Fruit fly (Drosophila melanogaster) whole organism, wandering third instar larva: ENCODE measurements around the gene Gem2.

Experiments
- Abd-B ChIP-seq: fragments of >200 bp; optimal IDR thresholded peaks from 2 replicates; lab custom pipeline; 2017; ENCODE audit warnings: missing biosample characterization, missing genetic modification characterization
- CG32264 ChIP-seq: fragments of 200-800 bp; sonication (Bioruptor generic); optimal IDR thresholded peaks from 2 replicates; lab custom pipeline; 2016; ENCODE audit warnings: missing biosample characterization, missing genetic modification characterization
- CG9705 ChIP-seq: fragments of 200-800 bp; sonication (Bioruptor generic); optimal IDR thresholded peaks from 2 replicates; lab custom pipeline; 2018; ENCODE audit warnings: missing biosample characterization, mild to moderate bottlenecking, missing genetic modification characterization
- CrebA ChIP-seq: fragments of 200-800 bp; sonication (Bioruptor generic); optimal IDR thresholded peaks from 2 replicates; lab custom pipeline; 2016; ENCODE audit warnings: missing biosample characterization, mild to moderate bottlenecking, missing genetic modification characterization, borderline replicate concordance
- Dfd ChIP-seq: fragments of >200 bp; optimal IDR thresholded peaks from 2 replicates; lab custom pipeline; 2017; ENCODE audit warnings: missing biosample characterization, missing genetic modification characterization
- Dif ChIP-seq: fragments of 200-275, 200-300 bp; sonication (Bioruptor generic); optimal IDR thresholded peaks from 2 replicates; lab custom pipeline; 2018; ENCODE audit warnings: missing biosample characterization, missing genetic modification characterization; ENCODE audit not compliant: partially characterized antibody
- GATAd ChIP-seq: sonication (Bioruptor generic); optimal IDR thresholded peaks from 2 replicates; lab custom pipeline; 2016; ENCODE audit warnings: missing biosample characterization, missing genetic modification characterization
- HLH106 ChIP-seq: fragments of 200-800 bp; optimal IDR thresholded peaks from 3 replicates; lab custom pipeline; 2019; ENCODE audit warnings: missing biosample characterization, mild to moderate bottlenecking, missing genetic modification characterization, moderate library complexity
- Hnf4 ChIP-seq: fragments of 200-800 bp; sonication (Bioruptor generic); optimal IDR thresholded peaks from 2 replicates; lab custom pipeline; 2016; ENCODE audit warnings: missing biosample characterization, mild to moderate bottlenecking, missing genetic modification characterization
- Hr78 ChIP-seq: fragments of >200 bp; optimal IDR thresholded peaks from 2 replicates; lab custom pipeline; 2017; ENCODE audit warnings: missing biosample characterization, missing genetic modification characterization
- Hr83 ChIP-seq: fragments of 200-300 bp; sonication (Bioruptor generic); optimal IDR thresholded peaks from 2 replicates; lab custom pipeline; 2016; ENCODE audit warnings: missing biosample characterization, mild to moderate bottlenecking, missing genetic modification characterization, moderate library complexity; ENCODE audit not compliant: poor library complexity, severe bottlenecking
- Jra ChIP-seq: sonication (Bioruptor generic); optimal IDR thresholded peaks from 2 replicates; lab custom pipeline; 2016; ENCODE audit warnings: missing biosample characterization, missing genetic modification characterization
- Mio ChIP-seq: sonication (Bioruptor generic); optimal IDR thresholded peaks from 2 replicates; lab custom pipeline; 2016; ENCODE audit warnings: missing biosample characterization, missing genetic modification characterization
- Myc ChIP-seq: fragments of >200 bp; optimal IDR thresholded peaks from 2 replicates; lab custom pipeline; 2017
- N ChIP-seq: fragments of >200 bp; optimal IDR thresholded peaks from 2 replicates; lab custom pipeline; 2018; ENCODE audit warnings: missing biosample characterization, missing external identifiers, missing genetic modification characterization
- OdsH ChIP-seq: fragments of 200-800 bp; sonication (Bioruptor generic); optimal IDR thresholded peaks from 2 replicates; lab custom pipeline; 2016; ENCODE audit warnings: missing biosample characterization, mild to moderate bottlenecking, missing genetic modification characterization
- Rel ChIP-seq, 2 experiments: fragments of 200-800 bp; sonication (Bioruptor generic) in 1 of 2; optimal IDR thresholded peaks; 2 replicates in 1 of 2; 3 replicates in 1 of 2; lab custom pipeline; 2016 to 2019; ENCODE audit warnings: mild to moderate bottlenecking in 2 of 2, missing biosample characterization in 2 of 2, missing genetic modification characterization in 2 of 2, moderate library complexity in 1 of 2
- Sp1 ChIP-seq: fragments of 200-800 bp; sonication (Bioruptor generic); optimal IDR thresholded peaks from 3 replicates; lab custom pipeline; 2019; ENCODE audit warnings: missing biosample characterization, mild to moderate bottlenecking, missing genetic modification characterization, moderate library complexity
- Vsx2 ChIP-seq: fragments of 200-300, 225-300 bp; sonication (Bioruptor generic); optimal IDR thresholded peaks from 2 replicates; lab custom pipeline; 2018; ENCODE audit warnings: missing biosample characterization, missing genetic modification characterization; ENCODE audit not compliant: partially characterized antibody
- br ChIP-seq: fragments of 200-800 bp; sonication (Bioruptor generic); optimal IDR thresholded peaks from 2 replicates; lab custom pipeline; 2016; ENCODE audit warnings: missing biosample characterization, missing genetic modification characterization
- brk ChIP-seq: fragments of 200-800 bp; sonication (Bioruptor generic); optimal IDR thresholded peaks from 2 replicates; lab custom pipeline; 2016; ENCODE audit warnings: missing biosample characterization, mild to moderate bottlenecking, missing genetic modification characterization
- dl ChIP-seq, 2 experiments: fragments of 175-275, 200-275 bp in 1 of 2; fragments of 200-275 bp in 1 of 2; sonication (Bioruptor generic); optimal IDR thresholded peaks; lab custom pipeline; 2018; ENCODE audit warnings: mild to moderate bottlenecking in 2 of 2, missing biosample characterization in 2 of 2, missing genetic modification characterization in 2 of 2, moderate library complexity in 2 of 2; ENCODE audit not compliant: partially characterized antibody in 2 of 2, insufficient read depth in 1 of 2
- dmrt93B ChIP-seq: fragments of 200-800 bp; sonication (Bioruptor generic); optimal IDR thresholded peaks from 2 replicates; lab custom pipeline; 2018; ENCODE audit warnings: missing biosample characterization, mild to moderate bottlenecking, missing genetic modification characterization
- dsf ChIP-seq: sonication (Bioruptor generic); optimal IDR thresholded peaks from 2 replicates; lab custom pipeline; 2016; ENCODE audit warnings: missing biosample characterization, missing genetic modification characterization, borderline replicate concordance
- ey ChIP-seq: fragments of 200-800 bp; sonication (Bioruptor generic); optimal IDR thresholded peaks from 2 replicates; lab custom pipeline; 2016; ENCODE audit warnings: missing biosample characterization, missing genetic modification characterization
- foxo ChIP-seq, 2 experiments: fragments of 200-800 bp; sonication (Bioruptor generic); optimal IDR thresholded peaks; 2 replicates in 1 of 2; 3 replicates in 1 of 2; lab custom pipeline; 2016 to 2017; ENCODE audit warnings: missing biosample characterization in 2 of 2, missing genetic modification characterization in 2 of 2
- fru ChIP-seq: fragments of 200-800 bp; sonication (Bioruptor generic); optimal IDR thresholded peaks from 3 replicates; lab custom pipeline; 2016; ENCODE audit warnings: missing biosample characterization, mild to moderate bottlenecking, missing genetic modification characterization
- h ChIP-seq: fragments of 200-800 bp; sonication (Bioruptor generic); optimal IDR thresholded peaks from 3 replicates; lab custom pipeline; 2016; ENCODE audit warnings: missing biosample characterization, mild to moderate bottlenecking, missing genetic modification characterization
- jim ChIP-seq: fragments of 175-275, 200-325 bp; sonication (Bioruptor generic); optimal IDR thresholded peaks from 2 replicates; lab custom pipeline; 2016; ENCODE audit warnings: missing biosample characterization, mild to moderate bottlenecking, missing genetic modification characterization
- lola ChIP-seq: fragments of >200 bp; optimal IDR thresholded peaks from 2 replicates; lab custom pipeline; 2017; ENCODE audit warnings: missing biosample characterization, missing genetic modification characterization
- pan ChIP-seq: fragments of >200 bp; optimal IDR thresholded peaks from 2 replicates; lab custom pipeline; 2017
- psq ChIP-seq: fragments of 200-800 bp; sonication (Bioruptor generic); optimal IDR thresholded peaks from 3 replicates; lab custom pipeline; 2017; ENCODE audit warnings: missing biosample characterization, mild to moderate bottlenecking, missing genetic modification characterization, moderate library complexity
- rgr ChIP-seq: fragments of 200-800 bp; sonication (Bioruptor generic); optimal IDR thresholded peaks from 3 replicates; lab custom pipeline; 2016; ENCODE audit warnings: missing biosample characterization, mild to moderate bottlenecking, missing genetic modification characterization
- sage ChIP-seq: fragments of 200-800 bp; sonication (Bioruptor generic); optimal IDR thresholded peaks from 2 replicates; lab custom pipeline; 2016; ENCODE audit warnings: missing biosample characterization, mild to moderate bottlenecking, missing genetic modification characterization
- sv ChIP-seq: fragments of 200-800 bp; sonication (Bioruptor generic); optimal IDR thresholded peaks from 3 replicates; lab custom pipeline; 2016; ENCODE audit warnings: missing biosample characterization, missing genetic modification characterization
- tai ChIP-seq: sonication (Bioruptor generic); optimal IDR thresholded peaks from 2 replicates; lab custom pipeline; 2016; ENCODE audit warnings: missing biosample characterization, missing genetic modification characterization
- usp ChIP-seq: fragments of >200 bp; optimal IDR thresholded peaks from 2 replicates; lab custom pipeline; 2017; ENCODE audit warnings: missing biosample characterization, missing genetic modification characterization
- woc ChIP-seq: sonication (Bioruptor generic); optimal IDR thresholded peaks from 2 replicates; lab custom pipeline; 2016; ENCODE audit warnings: missing biosample characterization, mild to moderate bottlenecking, missing genetic modification characterization

Gem2 gene

dm6 chr3L:19079798-19080691 lies 20.1 kb downstream of the Gem2 start:
- TF ChIP-seq Hnf4 (GFP tag; lab: Kevin White, UChicago) (no peak), sage (GFP tag; lab: Kevin White, UChicago) (no peak), HLH106 (tag; lab: Kevin White, UChicago) (peak; percentile 58), CG32264 (GFP tag; lab: Kevin White, UChicago) (peak; percentile 2), br (GFP tag; lab: Kevin White, UChicago) (peak; percentile 61), tai (peak; percentile 41), h (peak; percentile 48), GATAd (no peak), OdsH (GFP tag; lab: Kevin White, UChicago) (peak; percentile 44), Jra (GFP tag; lab: Kevin White, UChicago) (peak; percentile 16), woc (GFP tag; lab: Kevin White, UChicago) (peak; percentile 66), CG9705 (GFP tag; lab: Kevin White, UChicago) (peak; percentile 19), foxo (GFP tag; optimal IDR thresholded peaks at IDR 0.05; lab: Kevin White, UChicago) (peak in 1 of 2 experiments; percentile 74), rgr (peak; percentile 35), sv (GFP tag; lab: Kevin White, UChicago) (no peak), Sp1 (peak; percentile 69), fru (peak; percentile 77), psq (peak; percentile 73), dmrt93B (peak; percentile 60), lola (GFP tag; lab: Kevin White, UChicago) (no peak), ey (GFP tag; lab: Kevin White, UChicago) (peak; percentile 73)

dm6 chr3L:19079067-19079466 lies 21.1 kb downstream of the Gem2 start:
- no peak for TF ChIP-seq Rel (GFP tag; optimal IDR thresholded peaks at IDR 0.05; lab: Kevin White, UChicago)
- peak; percentile 17 for TF ChIP-seq Rel (tag; optimal IDR thresholded peaks at IDR 0.05; lab: Kevin White, UChicago)
- peak; percentile 41 for TF ChIP-seq fru
- TF ChIP-seq Dif (GFP tag; lab: Kevin White, UChicago) = peak; percentile 38
- TF ChIP-seq Sp1 = peak; percentile 10
- no peak for TF ChIP-seq Hr83
- peak; percentile 93 for TF ChIP-seq psq
- no peak for TF ChIP-seq rgr

- TF ChIP-seq Mio (GFP tag; lab: Kevin White, UChicago) = no peak
- TF ChIP-seq foxo (GFP tag; optimal IDR thresholded peaks at IDR 0.05; lab: Kevin White, UChicago) = peak in 1 of 2 experiments; percentile 66
- no peak for TF ChIP-seq CrebA (GFP tag; lab: Kevin White, UChicago)
- TF ChIP-seq OdsH (GFP tag; lab: Kevin White, UChicago) = peak; percentile 42
- no peak for TF ChIP-seq dl (GFP tag; optimal IDR thresholded peaks at IDR 0.05; lab: Kevin White, UChicago; ENCODE audit: insufficient read depth in 1 of 2, partially characterized antibody in 2 of 2)
- no peak for TF ChIP-seq lola (GFP tag; lab: Kevin White, UChicago)
- TF ChIP-seq Hnf4 (GFP tag; lab: Kevin White, UChicago) = no peak
- TF ChIP-seq Hr83 = no peak
- TF ChIP-seq psq = no peak
- TF ChIP-seq Sp1 = peak; percentile 4
- TF ChIP-seq N (GFP tag; lab: Kevin White, UChicago) = no peak
- no peak for TF ChIP-seq jim (GFP tag; lab: Kevin White, UChicago)
- no peak for TF ChIP-seq tai
- no peak for TF ChIP-seq CG9705 (GFP tag; lab: Kevin White, UChicago)
- TF ChIP-seq Vsx2 (GFP tag; lab: Kevin White, UChicago) = no peak
- no peak for TF ChIP-seq sv (GFP tag; lab: Kevin White, UChicago)
- TF ChIP-seq Abd-B = no peak
- TF ChIP-seq rgr = peak; percentile 17
- no peak for TF ChIP-seq Hr78 (GFP tag; lab: Kevin White, UChicago)
- TF ChIP-seq dsf (GFP tag; lab: Kevin White, UChicago) = no peak
- TF ChIP-seq sage (GFP tag; lab: Kevin White, UChicago) = peak; percentile 0
- TF ChIP-seq h = peak; percentile 39
- TF ChIP-seq GATAd = no peak
- peak; percentile 42 for TF ChIP-seq HLH106 (tag; lab: Kevin White, UChicago)
- no peak for TF ChIP-seq CG32264 (GFP tag; lab: Kevin White, UChicago)
- no peak for TF ChIP-seq Jra (GFP tag; lab: Kevin White, UChicago)
- no peak for TF ChIP-seq Rel (GFP tag; optimal IDR thresholded peaks at IDR 0.05; lab: Kevin White, UChicago)
- TF ChIP-seq Rel (tag; optimal IDR thresholded peaks at IDR 0.05; lab: Kevin White, UChicago) = no peak
- TF ChIP-seq woc (GFP tag; lab: Kevin White, UChicago) = no peak
- TF ChIP-seq Myc = no peak
- no peak for TF ChIP-seq Dif (GFP tag; lab: Kevin White, UChicago)
- no peak for TF ChIP-seq br (GFP tag; lab: Kevin White, UChicago)
- no peak for TF ChIP-seq brk
- TF ChIP-seq usp (GFP tag; lab: Kevin White, UChicago) = no peak
- TF ChIP-seq dmrt93B = no peak
- TF ChIP-seq ey (GFP tag; lab: Kevin White, UChicago) = no peak
- no peak for TF ChIP-seq Dfd (GFP tag; lab: Kevin White, UChicago)
- no peak for TF ChIP-seq pan (lab: Kevin White, UChicago)
- TF ChIP-seq fru = peak; percentile 42
These were observed 21.7 kb downstream of the Gem2 start for dm6 chr3L:19078444-19078843.
